Worm (Caenorhabditis elegans) whole organism, L1 larva: Measurements from ENCODE around the gene seu-1.

Experiments
- Y116A8C.19 ChIP-seq: sonication (generic microtip); optimal IDR thresholded peaks from 2 replicates; lab custom pipeline; 2016; ENCODE audit warnings: missing compliant biosample characterization, missing genetic modification characterization, borderline replicate concordance
- alr-1 ChIP-seq: fragments of 200-800 bp; sonication (Bioruptor generic); optimal IDR thresholded peaks from 2 replicates; lab custom pipeline; 2018; ENCODE audit warnings: borderline replicate concordance, mild to moderate bottlenecking, missing genetic modification characterization, missing compliant biosample characterization
- ceh-8 ChIP-seq: fragments of 200-800 bp; sonication (Bioruptor generic); optimal IDR thresholded peaks from 2 replicates; lab custom pipeline; 2018; ENCODE audit warnings: mild to moderate bottlenecking, missing genetic modification characterization, moderate library complexity, missing compliant biosample characterization
- ceh-82 ChIP-seq, 3 experiments: fragments of 150-350 bp in 1 of 3; sonication (generic microtip) in 2 of 3; optimal IDR thresholded peaks; 2 replicates each; lab custom pipeline; 2014 to 2017; ENCODE audit warnings: missing biosample characterization in 3 of 3, missing genetic modification characterization in 3 of 3
- ceh-88 ChIP-seq: fragments of 200-800 bp; sonication (Bioruptor generic); IDR thresholded peaks from 2 replicates; pipeline ENCODE4 v1.3.6; 2022; ENCODE audit warnings: missing genetic modification characterization, missing compliant biosample characterization
- ceh-90 ChIP-seq: sonication (generic microtip); optimal IDR thresholded peaks from 2 replicates; lab custom pipeline; 2016; ENCODE audit warnings: missing genetic modification characterization, missing compliant biosample characterization
- ces-1 ChIP-seq: fragments of 150-350 bp; optimal IDR thresholded peaks from 2 replicates; lab custom pipeline; 2014; ENCODE audit warnings: missing biosample characterization, missing genetic modification reagents, missing genetic modification characterization
- dpl-1 ChIP-seq, 3 experiments: fragments of 150-350 bp in 2 of 3; sonication (generic microtip) in 1 of 3; optimal IDR thresholded peaks; 2 replicates each; lab custom pipeline; 2014 to 2017; ENCODE audit warnings: missing biosample characterization in 3 of 3, missing genetic modification characterization in 3 of 3, missing genetic modification reagents in 3 of 3
- efl-1 ChIP-seq, 4 experiments: fragments of 150-350 bp; optimal IDR thresholded peaks in 3 of 4; peaks in 1 of 4; 1 replicate in 1 of 4; 2 replicates in 3 of 4; lab custom pipeline; 2014; ENCODE audit warnings: missing biosample characterization in 2 of 4, missing genetic modification characterization in 2 of 4, missing genetic modification reagents in 2 of 4
- efl-3 ChIP-seq: fragments of 200-800 bp; sonication (Bioruptor generic); optimal IDR thresholded peaks from 2 replicates; lab custom pipeline; 2018; ENCODE audit warnings: mild to moderate bottlenecking, missing genetic modification characterization, missing compliant biosample characterization
- egl-13 ChIP-seq: sonication (generic microtip); optimal IDR thresholded peaks from 2 replicates; lab custom pipeline; 2016; ENCODE audit warnings: missing genotype, missing genetic modification reagents, missing genetic modification characterization, missing compliant biosample characterization
- egl-27 ChIP-seq, 2 experiments: fragments of 150-350 bp in 1 of 2; sonication (generic microtip); optimal IDR thresholded peaks; 3 replicates each; lab custom pipeline; 2017 to 2018; ENCODE audit warnings: missing biosample characterization in 2 of 2, missing genetic modification characterization in 2 of 2, missing genetic modification reagents in 2 of 2
- elt-2 ChIP-seq: sonication (generic microtip); optimal IDR thresholded peaks from 2 replicates; lab custom pipeline; 2016; ENCODE audit warnings: missing genetic modification characterization, mild to moderate bottlenecking, inconsistent platforms, missing compliant biosample characterization, missing genetic modification reagents
- elt-3 ChIP-seq, 6 experiments: fragments of 150-350 bp in 1 of 6; sonication (generic microtip); optimal IDR thresholded peaks; 2 replicates each; lab custom pipeline; 2017 to 2018; ENCODE audit warnings: missing biosample characterization in 6 of 6, missing genetic modification characterization in 6 of 6, inconsistent platforms in 1 of 6
- fkh-10 ChIP-seq: sonication (generic microtip); optimal IDR thresholded peaks from 2 replicates; lab custom pipeline; 2017; ENCODE audit warnings: missing biosample characterization, missing genetic modification reagents, missing genetic modification characterization
- fkh-8 ChIP-seq: sonication (generic microtip); optimal IDR thresholded peaks from 2 replicates; lab custom pipeline; 2016; ENCODE audit warnings: mild to moderate bottlenecking, missing genetic modification characterization, missing compliant biosample characterization
- grh-1 ChIP-seq: fragments of 200-800 bp; sonication (Bioruptor generic); IDR thresholded peaks from 2 replicates; pipeline ENCODE4 v1.3.6; 2022; ENCODE audit warnings: missing genetic modification reagents, missing genetic modification characterization, missing compliant biosample characterization
- hlh-4 ChIP-seq: sonication (generic microtip); optimal IDR thresholded peaks from 2 replicates; lab custom pipeline; 2016; ENCODE audit warnings: mild to moderate bottlenecking, missing genetic modification characterization, missing compliant biosample characterization
- lin-15B ChIP-seq: fragments of 150-350 bp; sonication (generic microtip); optimal IDR thresholded peaks from 3 replicates; lab custom pipeline; 2014; ENCODE audit warnings: missing biosample characterization, missing genetic modification characterization
- mef-2 ChIP-seq: fragments of 150-350 bp; optimal IDR thresholded peaks from 2 replicates; lab custom pipeline; 2014; ENCODE audit warnings: missing biosample characterization, missing genetic modification characterization
- nhr-12 ChIP-seq: sonication (generic microtip); optimal IDR thresholded peaks from 2 replicates; lab custom pipeline; 2017; ENCODE audit warnings: missing biosample characterization, missing genetic modification characterization
- nhr-19 ChIP-seq: fragments of 200-800 bp; sonication (Bioruptor generic); conservative IDR thresholded peaks from 2 replicates; pipeline ENCODE4 v1.3.6; 2022; ENCODE audit warnings: missing genetic modification characterization, missing compliant biosample characterization
- nhr-47 ChIP-seq: sonication (generic microtip); optimal IDR thresholded peaks from 2 replicates; lab custom pipeline; 2016; ENCODE audit warnings: mild to moderate bottlenecking, missing genetic modification characterization, moderate library complexity, missing compliant biosample characterization
- nhr-84 ChIP-seq: sonication (generic microtip); optimal IDR thresholded peaks from 2 replicates; lab custom pipeline; 2017; ENCODE audit warnings: missing biosample characterization, missing genetic modification characterization
- nhr-85 ChIP-seq: sonication (generic microtip); peaks from one replicate; lab custom pipeline; 2016; ENCODE audit warnings: missing genetic modification characterization, inconsistent platforms, missing compliant biosample characterization
- skn-1 ChIP-seq: fragments of 150-350 bp; optimal IDR thresholded peaks from 2 replicates; lab custom pipeline; 2014; ENCODE audit warnings: missing biosample characterization, missing genetic modification characterization
- snpc-4 ChIP-seq: fragments of 150-350 bp; optimal IDR thresholded peaks from 2 replicates; lab custom pipeline; 2014; ENCODE audit warnings: missing biosample characterization, missing genetic modification characterization
- snu-23 ChIP-seq: sonication (generic microtip); optimal IDR thresholded peaks from 2 replicates; lab custom pipeline; 2016; ENCODE audit warnings: missing genetic modification characterization, missing compliant biosample characterization
- sup-37 ChIP-seq: fragments of 200-800 bp; sonication (Bioruptor generic); optimal IDR thresholded peaks from 2 replicates; lab custom pipeline; 2018; ENCODE audit warnings: mild to moderate bottlenecking, missing genetic modification characterization, missing compliant biosample characterization
- tbx-2 ChIP-seq: sonication (generic microtip); optimal IDR thresholded peaks from 2 replicates; lab custom pipeline; 2016; ENCODE audit warnings: missing genetic modification characterization, missing compliant biosample characterization
- tlp-1 ChIP-seq: fragments of 150-350 bp; optimal IDR thresholded peaks from 2 replicates; lab custom pipeline; 2014; ENCODE audit warnings: missing biosample characterization, missing genetic modification characterization
- unc-86 ChIP-seq: sonication (generic microtip); optimal IDR thresholded peaks from 2 replicates; lab custom pipeline; 2016; ENCODE audit warnings: missing genetic modification characterization, missing compliant biosample characterization
- unc-98 ChIP-seq: fragments of 200-800 bp; sonication (Bioruptor generic); IDR thresholded peaks from 2 replicates; pipeline ENCODE4 v1.3.6; 2022; ENCODE audit warnings: missing genetic modification characterization, missing compliant biosample characterization
- xbp-1 ChIP-seq: sonication (generic microtip); optimal IDR thresholded peaks from 2 replicates; lab custom pipeline; 2016; ENCODE audit warnings: missing genetic modification characterization, missing compliant biosample characterization

The seu-1 gene

ce11 chrIV:6294081-6294480 is 35.4 kb upstream of the seu-1 start, which contains the start of gene hil-2 (continued):
- TF ChIP-seq sup-37 (GFP tag; lab: Kevin White, UChicago) (no peak), unc-86 (peak; percentile 23), skn-1 (tag; lab: Kevin White, UChicago) (no peak)

ce11 chrIV:6298253-6298652 is 31.2 kb upstream of the seu-1 start, which contains the start of gene srv-27:
srv-27 (minus strand) TSS chrIV:6298353.
- TF ChIP-seq egl-13: no peak
- TF ChIP-seq fkh-8: peak; percentile 16

ce11 chrIV:6299523-6299922 is 29.9 kb upstream of the seu-1 start:
- TF ChIP-seq nhr-12 (tag; lab: Kevin White, UChicago) (no peak), dpl-1 (GFP tag; optimal IDR thresholded peaks at IDR 0.05; lab: Kevin White, UChicago) (no peak), mef-2 (tag; lab: Kevin White, UChicago) (no peak), elt-2 (no peak), ceh-88 (GFP tag; lab: Robert Waterston, UW) (no peak), ceh-8 (GFP tag; lab: Kevin White, UChicago) (no peak), ceh-90 (tag; lab: Kevin White, UChicago) (no peak), nhr-84 (tag; lab: Kevin White, UChicago) (no peak), alr-1 (tag; lab: Kevin White, UChicago) (no peak), snu-23 (GFP tag; lab: Kevin White, UChicago) (no peak), nhr-47 (tag; lab: Kevin White, UChicago) (no peak), lin-15B (tag; lab: Kevin White, UChicago) (no peak), tbx-2 (tag; lab: Kevin White, UChicago) (no peak), xbp-1 (no peak), grh-1 (GFP tag; lab: Robert Waterston, UW) (no peak), nhr-19 (GFP tag; lab: Robert Waterston, UW) (no peak), tlp-1 (tag; lab: Kevin White, UChicago) (no peak), fkh-8 (no peak), hlh-4 (tag; lab: Kevin White, UChicago) (no peak), snpc-4 (tag; lab: Kevin White, UChicago) (no peak)

- TF ChIP-seq hlh-4 (tag; lab: Kevin White, UChicago): no peak
- TF ChIP-seq Y116A8C.19 (tag; lab: Kevin White, UChicago): no peak
- TF ChIP-seq fkh-10 (GFP tag; lab: Kevin White, UChicago): no peak
- TF ChIP-seq efl-1 (optimal IDR thresholded peaks at IDR 0.05; lab: Kevin White, UChicago): no peak
- peak in 1 of 2 experiments; percentile 48 for TF ChIP-seq efl-1 (GFP tag; optimal IDR thresholded peaks at IDR 0.05 in 1 of 2; lab: Kevin White, UChicago)
These were observed 27.7 kb upstream of the seu-1 start, which contains the start of gene srv-26 for ce11 chrIV:6301764-6302163. srv-26 (minus strand) TSS chrIV:6301864.

- TF ChIP-seq ceh-82 (tag; optimal IDR thresholded peaks at IDR 0.05; lab: Kevin White, UChicago) (no peak), efl-3 (GFP tag; lab: Kevin White, UChicago) (no peak), egl-27 (tag; optimal IDR thresholded peaks at IDR 0.05; lab: Kevin White, UChicago) (no peak), nhr-85 (tag; lab: Kevin White, UChicago) (no peak), unc-98 (GFP tag; lab: Robert Waterston, UW) (no peak), snu-23 (GFP tag; lab: Kevin White, UChicago) (no peak), hlh-4 (tag; lab: Kevin White, UChicago) (no peak), elt-3 (tag; optimal IDR thresholded peaks at IDR 0.05; lab: Kevin White, UChicago) (no peak), ces-1 (GFP tag; lab: Kevin White, UChicago) (no peak), nhr-84 (tag; lab: Kevin White, UChicago) (no peak)
These were observed 25.8 kb upstream of the seu-1 start, which contains the start of gene srv-25 for ce11 chrIV:6303642-6304041. srv-25 (minus strand) TSS chrIV:6303742.
